Worm (Caenorhabditis elegans): ENCODE results near the gene K05F1.10.

ce11 chrII:5774120-5774519 lies 31.2 kb downstream of the K05F1.10 start, which contains the start of the genes dmd-5 and F10C1.1:
- no peak for TF ChIP-seq unc-86 (tag; optimal IDR thresholded peaks at IDR 0.05)
- no peak for TF ChIP-seq nhr-232 (tag; optimal IDR thresholded peaks at IDR 0.05)
- TF ChIP-seq ceh-6 (GFP tag; optimal IDR thresholded peaks at IDR 0.05), result no peak
- no peak for TF ChIP-seq dve-1 (tag; optimal IDR thresholded peaks at IDR 0.05)
- no peak for TF ChIP-seq Y22D7AL.16 (tag; optimal IDR thresholded peaks at IDR 0.05)
- TF ChIP-seq elt-2 (tag; optimal IDR thresholded peaks at IDR 0.05), result no peak
- no peak for TF ChIP-seq ceh-24 (tag; optimal IDR thresholded peaks at IDR 0.05)
